Worm (Caenorhabditis elegans): Measurements from ENCODE around the gene srsx-38.
"Not testable (repeated sequence)": the region's sequence is repeated elsewhere in the genome, so short reads cannot be mapped to it uniquely, and the experiment has no call there.

srsx-38 gene

DNA sequence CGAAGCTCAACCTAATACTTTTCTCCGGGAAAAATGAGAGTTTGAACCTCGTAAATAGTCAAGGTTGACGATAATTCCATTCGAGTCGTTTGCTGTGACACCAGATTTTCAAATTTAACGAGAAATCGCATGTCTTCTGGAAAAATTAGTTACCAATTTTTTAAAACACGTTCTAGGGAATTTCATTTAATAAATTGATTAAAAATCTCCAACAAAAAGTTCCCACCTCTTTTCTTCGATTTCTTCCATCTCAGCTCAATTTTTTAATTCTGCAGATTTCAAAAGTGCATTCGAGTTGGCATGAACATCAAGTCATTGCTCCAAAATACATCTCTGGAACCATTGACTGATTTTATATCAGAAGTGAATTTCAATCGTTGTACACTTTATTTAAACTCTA is 4.7 kb upstream of the srsx-38 start, which contains the start of gene nhr-282:
Gene nhr-282 (plus strand): TSS at position 301 of the 400 bp plus-strand sequence.
- TF ChIP-seq npax-4 (tag; optimal IDR thresholded peaks at IDR 0.05); zip-5 (tag; optimal IDR thresholded peaks at IDR 0.05); ceh-19 (GFP tag; optimal IDR thresholded peaks at IDR 0.05): not testable (repeated sequence)

DNA sequence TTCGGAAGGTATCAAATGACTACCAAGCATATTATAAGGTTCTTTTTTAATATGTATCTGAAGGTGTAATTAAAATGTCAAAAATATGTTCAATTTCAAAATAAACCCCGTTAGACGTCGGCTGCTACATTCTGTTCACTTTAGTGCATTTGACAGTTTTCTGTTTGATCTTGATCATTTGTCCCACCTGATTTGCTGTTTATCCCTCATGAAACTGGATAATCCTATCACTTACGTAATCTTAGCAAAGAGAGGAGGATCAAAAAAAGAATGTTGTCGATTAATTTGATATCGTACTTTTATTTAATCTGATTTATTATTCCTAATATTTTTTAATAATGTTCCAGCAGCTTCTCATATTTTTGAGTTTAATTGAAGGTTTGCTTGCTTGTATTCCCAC is 3.1 kb upstream of the srsx-38 start, which contains the start of gene F54B8.1:
Gene F54B8.1 (plus strand): TSS at position 301 of the 400 bp plus-strand sequence.
- TF ChIP-seq sox-2 (GFP tag; IDR thresholded peaks at IDR 0.05) (no peak), ahr-1 (tag; optimal IDR thresholded peaks at IDR 0.05) (no peak), hlh-6 (tag; optimal IDR thresholded peaks at IDR 0.05) (no peak), syd-9 (tag; optimal IDR thresholded peaks at IDR 0.05) (no peak), unc-86 (tag; optimal IDR thresholded peaks at IDR 0.05) (no peak), K02D7.2 (tag; optimal IDR thresholded peaks at IDR 0.05) (no peak), unc-3 (GFP tag; conservative IDR thresholded peaks at IDR 0.05) (no peak), unc-3 (tag; optimal IDR thresholded peaks at IDR 0.05) (no peak), pha-2 (tag; optimal IDR thresholded peaks at IDR 0.05) (no peak), fkh-10 (GFP tag; optimal IDR thresholded peaks at IDR 0.05) (no peak)

DNA sequence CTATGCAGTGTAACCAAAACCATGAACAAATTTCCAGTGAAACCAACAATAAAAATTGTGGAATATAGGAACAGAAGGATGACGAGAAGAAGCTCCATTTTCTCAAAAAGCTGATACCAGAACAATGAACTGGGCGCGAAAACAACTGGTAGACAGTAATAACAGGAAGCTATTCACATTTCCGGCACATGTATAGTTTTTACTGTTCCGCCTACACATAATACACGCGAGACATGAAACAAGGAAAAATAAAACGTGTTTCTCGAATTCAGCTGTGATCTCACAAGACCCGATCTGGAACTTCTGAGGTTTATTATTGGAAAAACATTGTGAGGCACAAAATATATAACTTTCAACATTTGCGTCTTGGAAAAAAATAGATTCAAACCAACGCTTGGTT is 2.2 kb upstream of the srsx-38 start, which contains the start of gene srsx-36:
Gene srsx-36 (minus strand): TSS at position 101 of the 400 bp plus-strand sequence.
- TF ChIP-seq ceh-45 (GFP tag; IDR thresholded peaks at IDR 0.05) (no peak), nhr-232 (tag; optimal IDR thresholded peaks at IDR 0.05) (no peak), ceh-31 (tag; optimal IDR thresholded peaks at IDR 0.05) (no peak), lim-6 (tag; optimal IDR thresholded peaks at IDR 0.05) (no peak), hlh-15 (tag; optimal IDR thresholded peaks at IDR 0.05) (no peak), hlh-8 (tag; optimal IDR thresholded peaks at IDR 0.05) (no peak), ceh-30 (tag; optimal IDR thresholded peaks at IDR 0.05) (no peak), ceh-22 (tag; optimal IDR thresholded peaks at IDR 0.05) (no peak), dmd-4 (tag; optimal IDR thresholded peaks at IDR 0.05; ENCODE audit: borderline replicate concordance) (no peak), madf-2 (tag; optimal IDR thresholded peaks at IDR 0.05) (no peak)

DNA sequence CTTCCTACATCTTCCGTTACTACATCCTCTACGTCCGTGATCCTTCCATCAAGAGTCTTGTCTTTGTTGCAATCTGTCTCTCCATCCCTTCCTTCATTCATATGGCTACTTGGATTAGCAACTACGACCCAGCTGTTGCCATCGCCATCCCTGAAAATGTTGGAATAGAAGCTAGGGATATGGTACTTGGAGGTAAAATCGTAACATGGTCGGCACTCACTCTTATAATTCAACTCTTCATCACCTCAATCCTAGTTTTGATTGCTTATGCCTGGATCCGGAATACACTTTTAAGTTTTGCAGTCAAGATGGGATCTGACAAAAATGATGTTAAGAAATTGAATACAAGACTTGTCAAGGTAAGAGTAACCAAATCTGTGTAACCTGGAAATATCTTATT is 3.6 kb downstream of the srsx-38 start, which contains the start of gene T26E4.18:
Gene T26E4.18 (minus strand): TSS at position 101 of the 400 bp plus-strand sequence.
- not testable (repeated sequence) for TF ChIP-seq elt-2 (tag; optimal IDR thresholded peaks at IDR 0.05); pag-3 (tag; optimal IDR thresholded peaks at IDR 0.05; ENCODE audit: borderline replicate concordance); ceh-14 (tag; optimal IDR thresholded peaks at IDR 0.05)

DNA sequence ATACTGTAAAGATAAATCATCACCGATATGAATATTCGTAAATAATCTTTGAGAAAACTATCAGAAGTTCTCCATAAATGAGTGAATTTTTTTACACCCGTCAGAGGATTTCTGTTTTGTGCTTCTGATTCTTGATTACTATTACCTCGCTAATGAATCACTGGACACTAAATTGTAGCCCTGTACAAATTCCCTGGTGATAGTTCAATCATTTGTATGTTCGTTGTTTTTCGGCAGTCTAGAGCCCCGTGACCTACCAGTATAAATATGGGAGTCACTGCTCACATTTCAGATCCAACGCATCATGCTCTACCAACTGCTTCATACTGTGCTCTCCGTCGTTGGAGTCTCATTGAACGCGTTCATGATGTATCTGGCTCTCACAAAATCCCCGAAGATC is 4.2 kb downstream of the srsx-38 start, which contains the start of gene srd-27:
Gene srd-27 (plus strand): TSS at position 301 of the 400 bp plus-strand sequence.
- TF ChIP-seq mec-3 (tag; optimal IDR thresholded peaks at IDR 0.05; ENCODE audit: borderline replicate concordance); ceh-9 (tag; optimal IDR thresholded peaks at IDR 0.05); hlh-6 (tag; optimal IDR thresholded peaks at IDR 0.05): not testable (repeated sequence)

DNA sequence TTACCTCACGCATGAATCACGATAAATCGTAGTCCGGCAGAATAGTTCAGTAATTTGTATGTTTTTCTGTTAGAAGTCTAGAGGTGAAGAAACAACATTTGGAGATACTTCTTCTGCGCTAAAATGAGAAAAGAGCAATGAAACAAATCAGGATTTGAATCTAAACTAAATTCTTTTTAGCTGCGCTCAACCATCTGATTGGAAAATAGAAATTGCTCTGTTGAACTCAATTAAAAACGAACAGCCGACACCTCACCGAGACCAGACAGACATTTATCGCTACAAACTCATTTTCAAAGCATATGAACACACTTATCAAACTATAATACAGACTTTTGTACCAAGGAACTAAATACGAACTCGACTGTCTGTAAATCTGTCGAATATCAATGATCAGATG is 4.7 kb downstream of the srsx-38 start, which contains the start of gene T26E4.9:
Gene T26E4.9 (minus strand): TSS at position 101 of the 400 bp plus-strand sequence.
- not testable (repeated sequence) for TF ChIP-seq ceh-19 (GFP tag; optimal IDR thresholded peaks at IDR 0.05); che-1 (tag; optimal IDR thresholded peaks at IDR 0.05); hlh-8 (tag; optimal IDR thresholded peaks at IDR 0.05)

DNA sequence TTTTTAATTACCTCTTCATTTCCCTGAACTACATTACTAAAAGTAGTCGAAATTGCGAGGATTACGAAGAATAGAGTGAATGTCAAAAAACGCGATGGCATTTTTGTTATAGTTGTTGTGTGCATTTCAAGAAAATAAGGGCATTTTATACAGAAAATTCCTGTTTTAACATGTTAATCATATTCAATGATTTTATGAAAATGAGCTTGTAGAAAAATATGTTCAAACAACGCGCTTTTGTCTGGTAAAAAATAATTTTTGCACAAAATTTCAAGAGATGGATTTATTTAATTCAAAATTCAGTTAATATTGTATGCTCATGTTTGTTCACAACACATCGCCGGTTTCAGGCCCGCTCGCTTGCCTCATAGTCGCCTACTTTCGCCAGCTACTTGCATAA is 9.2 kb downstream of the srsx-38 start, which contains the start of gene T26E4.10:
Gene T26E4.10 (minus strand): TSS at position 101 of the 400 bp plus-strand sequence.
- TF ChIP-seq gmeb-2 (tag; optimal IDR thresholded peaks at IDR 0.05) (no peak), ceh-48 (tag; optimal IDR thresholded peaks at IDR 0.05) (no peak), pag-3 (tag; optimal IDR thresholded peaks at IDR 0.05; ENCODE audit: borderline replicate concordance) (no peak), ceh-45 (GFP tag; IDR thresholded peaks at IDR 0.05) (no peak), dve-1 (tag; optimal IDR thresholded peaks at IDR 0.05) (no peak), ama-1 (optimal IDR thresholded peaks at IDR 0.05) (no peak), F13H6.1 (tag; optimal IDR thresholded peaks at IDR 0.05) (no peak), zip-5 (tag; optimal IDR thresholded peaks at IDR 0.05) (no peak), unc-42 (tag; optimal IDR thresholded peaks at IDR 0.05) (no peak), T23F11.4 (GFP tag; optimal IDR thresholded peaks at IDR 0.05) (no peak), syd-9 (tag; optimal IDR thresholded peaks at IDR 0.05) (no peak), unc-55 (GFP tag; optimal IDR thresholded peaks at IDR 0.05) (no peak), eyg-1 (tag; optimal IDR thresholded peaks at IDR 0.05) (no peak), fkh-10 (GFP tag; optimal IDR thresholded peaks at IDR 0.05) (no peak)

Measured in whole organism, late embryonic.